Worm (Caenorhabditis elegans) whole organism, midembryonic: ENCODE measurements around the gene F48G7.4.

Experiments used
- T22C8.4 ChIP-seq: fragments of 200-800 bp; sonication (Bioruptor generic); IDR thresholded peaks from 2 replicates; pipeline ENCODE4 v1.3.6; 2022; ENCODE audit warnings: missing genetic modification characterization, missing compliant biosample characterization
- cog-1 ChIP-seq: sonication (generic microtip); optimal IDR thresholded peaks from 2 replicates; lab custom pipeline; 2016; ENCODE audit warnings: missing genetic modification characterization, missing compliant biosample characterization
- flt-1 ChIP-seq: fragments of 200-800 bp; sonication (Bioruptor generic); IDR thresholded peaks from 2 replicates; pipeline ENCODE4 v1.3.6; 2022; ENCODE audit warnings: missing genetic modification characterization, missing compliant biosample characterization
- klf-2 ChIP-seq: fragments of 200-800 bp; sonication (Bioruptor generic); conservative IDR thresholded peaks from 2 replicates; pipeline ENCODE4 v1.3.6; 2022; ENCODE audit warnings: missing genetic modification reagents, missing genetic modification characterization, missing compliant biosample characterization
- med-1 ChIP-seq: sonication (generic microtip); optimal IDR thresholded peaks from 2 replicates; lab custom pipeline; 2017; ENCODE audit warnings: missing genetic modification characterization, mild to moderate bottlenecking, missing compliant biosample characterization, antibody characterized with exemption, missing genetic modification reagents; ENCODE audit not compliant: insufficient read depth
- ref-1 ChIP-seq: fragments of 200-800 bp; sonication (Bioruptor generic); conservative IDR thresholded peaks from 2 replicates; pipeline ENCODE4 v1.3.6; 2022; ENCODE audit warnings: missing genetic modification reagents, missing genetic modification characterization, missing compliant biosample characterization
- tab-1 ChIP-seq: fragments of 200-800 bp; sonication (Bioruptor generic); IDR thresholded peaks from 2 replicates; pipeline ENCODE4 v1.3.6; 2022; ENCODE audit warnings: missing genetic modification characterization, missing compliant biosample characterization
- ztf-23 ChIP-seq: fragments of 200-800 bp; sonication (Bioruptor generic); IDR thresholded peaks from 2 replicates; pipeline ENCODE4 v1.3.6; 2022; ENCODE audit warnings: missing genetic modification reagents, missing genetic modification characterization, missing compliant biosample characterization
- ztf-29 ChIP-seq: fragments of 200-800 bp; sonication (Bioruptor generic); IDR thresholded peaks from 2 replicates; pipeline ENCODE4 v1.3.6; 2022; ENCODE audit warnings: missing genetic modification reagents, missing genetic modification characterization, missing compliant biosample characterization

The F48G7.4 gene

ce11 chrV:635630-636029, 16.4 kb downstream of the F48G7.4 start:
- no peak for TF ChIP-seq flt-1
- no peak for TF ChIP-seq med-1 (GFP tag; lab: Kevin White, UChicago)
- no peak for TF ChIP-seq tab-1 (GFP tag; lab: Robert Waterston, UW)
- no peak for TF ChIP-seq ztf-29
- TF ChIP-seq T22C8.4 (GFP tag; lab: Robert Waterston, UW) = no peak
- no peak for TF ChIP-seq ref-1 (GFP tag; lab: Robert Waterston, UW)
- TF ChIP-seq klf-2 (GFP tag; lab: Robert Waterston, UW) = no peak
- no peak for TF ChIP-seq ztf-23 (GFP tag; lab: Robert Waterston, UW)
- TF ChIP-seq cog-1 (tag; lab: Kevin White, UChicago) = no peak

- TF ChIP-seq klf-2 (GFP tag; lab: Robert Waterston, UW) (no peak), T22C8.4 (GFP tag; lab: Robert Waterston, UW) (no peak), ztf-23 (GFP tag; lab: Robert Waterston, UW) (no peak), flt-1 (no peak), ztf-29 (no peak), cog-1 (tag; lab: Kevin White, UChicago) (no peak), ref-1 (GFP tag; lab: Robert Waterston, UW) (no peak), med-1 (GFP tag; lab: Kevin White, UChicago) (no peak)
Observed at ce11 chrV:636281-636680, 17.0 kb downstream of the F48G7.4 start, which contains the start of gene pals-31. Gene pals-31, plus strand, starts transcription at chrV:636581.

- TF ChIP-seq T22C8.4 (GFP tag; lab: Robert Waterston, UW) = no peak
- TF ChIP-seq ztf-23 (GFP tag; lab: Robert Waterston, UW) = no peak
- no peak for TF ChIP-seq cog-1 (tag; lab: Kevin White, UChicago)
- TF ChIP-seq med-1 (GFP tag; lab: Kevin White, UChicago) = no peak
- TF ChIP-seq klf-2 (GFP tag; lab: Robert Waterston, UW) = no peak
- no peak for TF ChIP-seq tab-1 (GFP tag; lab: Robert Waterston, UW)
- TF ChIP-seq ref-1 (GFP tag; lab: Robert Waterston, UW) = no peak
- TF ChIP-seq flt-1 = no peak
- TF ChIP-seq ztf-29 = no peak
Observed at ce11 chrV:638328-638727, 19.1 kb downstream of the F48G7.4 start, which contains the start of gene srj-37. Gene srj-37, plus strand, starts transcription at chrV:638628.

- TF ChIP-seq ztf-23 (GFP tag; lab: Robert Waterston, UW) = no peak
- no peak for TF ChIP-seq T22C8.4 (GFP tag; lab: Robert Waterston, UW)
- no peak for TF ChIP-seq cog-1 (tag; lab: Kevin White, UChicago)
- no peak for TF ChIP-seq flt-1
- no peak for TF ChIP-seq tab-1 (GFP tag; lab: Robert Waterston, UW)
- no peak for TF ChIP-seq ztf-29
- TF ChIP-seq med-1 (GFP tag; lab: Kevin White, UChicago) = no peak
- no peak for TF ChIP-seq klf-2 (GFP tag; lab: Robert Waterston, UW)
- no peak for TF ChIP-seq ref-1 (GFP tag; lab: Robert Waterston, UW)
Observed at ce11 chrV:642750-643149, 23.5 kb downstream of the F48G7.4 start, which contains the start of gene nhr-190. Gene nhr-190, minus strand, starts transcription at chrV:642924.

ce11 chrV:646129-646528, 26.9 kb downstream of the F48G7.4 start, which contains the start of gene F48G7.12:
Gene F48G7.12, minus strand, starts transcription at chrV:646229.
- TF ChIP-seq T22C8.4 (GFP tag; lab: Robert Waterston, UW) (no peak), cog-1 (tag; lab: Kevin White, UChicago) (no peak), ref-1 (GFP tag; lab: Robert Waterston, UW) (no peak), flt-1 (no peak)

ce11 chrV:646888-647287, 27.6 kb downstream of the F48G7.4 start, which contains the start of gene ugt-42:
Gene ugt-42, plus strand, starts transcription at chrV:647188.
- TF ChIP-seq ref-1 (GFP tag; lab: Robert Waterston, UW) = no peak
- no peak for TF ChIP-seq cog-1 (tag; lab: Kevin White, UChicago)
- no peak for TF ChIP-seq tab-1 (GFP tag; lab: Robert Waterston, UW)
- TF ChIP-seq ztf-23 (GFP tag; lab: Robert Waterston, UW) = no peak
- no peak for TF ChIP-seq flt-1
- no peak for TF ChIP-seq T22C8.4 (GFP tag; lab: Robert Waterston, UW)

- TF ChIP-seq flt-1 = no peak
- TF ChIP-seq ref-1 (GFP tag; lab: Robert Waterston, UW) = no peak
- no peak for TF ChIP-seq klf-2 (GFP tag; lab: Robert Waterston, UW)
- no peak for TF ChIP-seq cog-1 (tag; lab: Kevin White, UChicago)
- no peak for TF ChIP-seq ztf-23 (GFP tag; lab: Robert Waterston, UW)
- no peak for TF ChIP-seq ztf-29
- TF ChIP-seq T22C8.4 (GFP tag; lab: Robert Waterston, UW) = no peak
- TF ChIP-seq med-1 (GFP tag; lab: Kevin White, UChicago) = no peak
- TF ChIP-seq tab-1 (GFP tag; lab: Robert Waterston, UW) = no peak
Observed at ce11 chrV:652940-653339, 33.7 kb downstream of the F48G7.4 start, which contains the start of gene srj-5. Gene srj-5, minus strand, starts transcription at chrV:653040.

- no peak for TF ChIP-seq T22C8.4 (GFP tag; lab: Robert Waterston, UW)
- no peak for TF ChIP-seq cog-1 (tag; lab: Kevin White, UChicago)
- no peak for TF ChIP-seq ztf-23 (GFP tag; lab: Robert Waterston, UW)
- no peak for TF ChIP-seq ref-1 (GFP tag; lab: Robert Waterston, UW)
- no peak for TF ChIP-seq tab-1 (GFP tag; lab: Robert Waterston, UW)
- TF ChIP-seq klf-2 (GFP tag; lab: Robert Waterston, UW) = no peak
- TF ChIP-seq med-1 (GFP tag; lab: Kevin White, UChicago) = no peak
Observed at ce11 chrV:654402-654801, 35.1 kb downstream of the F48G7.4 start, which contains the start of gene srj-6. Gene srj-6, minus strand, starts transcription at chrV:654502.

- TF ChIP-seq ztf-29 = no peak
- TF ChIP-seq cog-1 (tag; lab: Kevin White, UChicago) = no peak
- TF ChIP-seq T22C8.4 (GFP tag; lab: Robert Waterston, UW) = no peak
- TF ChIP-seq klf-2 (GFP tag; lab: Robert Waterston, UW) = no peak
- no peak for TF ChIP-seq med-1 (GFP tag; lab: Kevin White, UChicago)
- no peak for TF ChIP-seq ref-1 (GFP tag; lab: Robert Waterston, UW)
- no peak for TF ChIP-seq flt-1
- no peak for TF ChIP-seq ztf-23 (GFP tag; lab: Robert Waterston, UW)
- TF ChIP-seq tab-1 (GFP tag; lab: Robert Waterston, UW) = no peak
Observed at ce11 chrV:655823-656222, 36.6 kb downstream of the F48G7.4 start, which contains the start of gene srh-245. Gene srh-245, minus strand, starts transcription at chrV:655923.
